Fruit fly (Drosophila melanogaster) whole organism, embryonic: ENCODE measurements around the gene CG10140.

Source experiments
- BEAF-32 ChIP-seq: fragments of 200-800 bp; sonication (Bioruptor generic); optimal IDR thresholded peaks from 3 replicates; lab custom pipeline; 2017; ENCODE audit warnings: missing biosample characterization, missing genetic modification characterization, mild to moderate bottlenecking, moderate library complexity, missing genetic modification reagents
- Bgb ChIP-seq: fragments of 200-800 bp; sonication (Bioruptor generic); IDR thresholded peaks from 2 replicates; pipeline ENCODE4 v1.3.6; 2022; ENCODE audit warnings: missing biosample characterization, missing genetic modification characterization; ENCODE audit not compliant: partially characterized antibody
- CG10366 ChIP-seq: fragments of 200-800 bp; sonication (Bioruptor generic); IDR thresholded peaks from 2 replicates; pipeline ENCODE4 v1.3.6; 2022; ENCODE audit warnings: missing biosample characterization, missing genetic modification characterization
- CG13287 ChIP-seq: fragments of 200-800 bp; sonication (Bioruptor generic); IDR thresholded peaks from 2 replicates; pipeline ENCODE4 v1.3.6; 2022; ENCODE audit warnings: missing biosample characterization, missing genetic modification characterization; ENCODE audit not compliant: partially characterized antibody
- CG14965 ChIP-seq: fragments of 200-800 bp; sonication (Bioruptor generic); optimal IDR thresholded peaks from 2 replicates; lab custom pipeline; 2016; ENCODE audit warnings: missing biosample characterization, missing genetic modification characterization, borderline replicate concordance
- CG15514 ChIP-seq: fragments of 200-800 bp; sonication (Bioruptor generic); optimal IDR thresholded peaks from 3 replicates; lab custom pipeline; 2017; ENCODE audit warnings: missing biosample characterization, missing genetic modification characterization, mild to moderate bottlenecking, moderate library complexity, missing genetic modification reagents
- CG15601 ChIP-seq: fragments of 200-800 bp; sonication (Bioruptor generic); optimal IDR thresholded peaks from 3 replicates; lab custom pipeline; 2019; ENCODE audit warnings: missing biosample characterization, mild to moderate bottlenecking, missing genetic modification characterization, moderate library complexity
- CG17186 ChIP-seq: fragments of 200-800 bp; sonication (Bioruptor generic); optimal IDR thresholded peaks from 3 replicates; lab custom pipeline; 2017; ENCODE audit warnings: missing biosample characterization, missing genetic modification reagents, missing genetic modification characterization
- CG17829 ChIP-seq: fragments of 200-800 bp; optimal IDR thresholded peaks from 2 replicates; lab custom pipeline; 2019; ENCODE audit warnings: missing biosample characterization, mild to moderate bottlenecking, missing genetic modification characterization, moderate library complexity
- CG2116 ChIP-seq: fragments of 200-800 bp; sonication (Bioruptor generic); optimal IDR thresholded peaks from 3 replicates; lab custom pipeline; 2018; ENCODE audit warnings: missing biosample characterization, mild to moderate bottlenecking, missing genetic modification characterization
- CG2712 ChIP-seq: fragments of 200-800 bp; optimal IDR thresholded peaks from 3 replicates; lab custom pipeline; 2019; ENCODE audit warnings: missing biosample characterization, mild to moderate bottlenecking, missing genetic modification characterization, moderate library complexity
- CG33213 ChIP-seq: fragments of 200-800 bp; sonication (Bioruptor generic); optimal IDR thresholded peaks from 3 replicates; lab custom pipeline; 2016; ENCODE audit warnings: missing biosample characterization, missing genetic modification characterization
- CG4404 ChIP-seq: fragments of 200-800 bp; sonication (Bioruptor generic); IDR thresholded peaks from 2 replicates; pipeline ENCODE4 v1.3.6; 2022; ENCODE audit warnings: missing biosample characterization, missing genetic modification characterization
- CG6272 ChIP-seq: fragments of 200-800 bp; sonication (Bioruptor generic); IDR thresholded peaks from 2 replicates; pipeline ENCODE4 v1.3.6; 2022; ENCODE audit warnings: missing biosample characterization, missing genetic modification characterization
- CG7928 ChIP-seq: fragments of 200-800 bp; sonication (Bioruptor generic); optimal IDR thresholded peaks from 2 replicates; lab custom pipeline; 2017; ENCODE audit warnings: missing biosample characterization, mild to moderate bottlenecking, missing genetic modification characterization
- CG8089 ChIP-seq: fragments of 200-800 bp; sonication (Bioruptor generic); optimal IDR thresholded peaks from 3 replicates; lab custom pipeline; 2016; ENCODE audit warnings: missing biosample characterization, missing genetic modification characterization
- D ChIP-seq, 2 experiments: fragments of 200-800 bp in 1 of 2; fragments of >200 bp in 1 of 2; sonication (Bioruptor generic) in 1 of 2; optimal IDR thresholded peaks; 2 replicates in 1 of 2; 3 replicates in 1 of 2; lab custom pipeline; 2017; ENCODE audit warnings: mild to moderate bottlenecking in 1 of 2, missing biosample characterization in 1 of 2, missing genetic modification characterization in 1 of 2, missing genetic modification reagents in 1 of 2
- Dip2 ChIP-seq: fragments of 200-800 bp; sonication (Bioruptor generic); IDR thresholded peaks from 2 replicates; pipeline ENCODE4 v1.3.6; 2022; ENCODE audit warnings: missing biosample characterization, missing genetic modification characterization
- Dll ChIP-seq: fragments of 200-800 bp; sonication (Bioruptor generic); IDR thresholded peaks from 4 replicates; pipeline ENCODE4 v1.3.6; 2022; ENCODE audit warnings: missing biosample characterization, missing genetic modification characterization; ENCODE audit not compliant: partially characterized antibody
- Doc3 ChIP-seq: fragments of 200-800 bp; sonication (Bioruptor generic); IDR thresholded peaks from 3 replicates; pipeline ENCODE4 v1.3.6; 2022; ENCODE audit warnings: missing biosample characterization, missing genetic modification characterization; ENCODE audit not compliant: partially characterized antibody
- Dp ChIP-seq: fragments of 200-800 bp; sonication (Bioruptor generic); optimal IDR thresholded peaks from 2 replicates; lab custom pipeline; 2018; ENCODE audit warnings: missing biosample characterization, mild to moderate bottlenecking, missing genetic modification characterization, moderate library complexity
- E2f1 ChIP-seq: fragments of 200-800 bp; sonication (Bioruptor generic); IDR thresholded peaks from 2 replicates; pipeline ENCODE4 v1.3.6; 2022; ENCODE audit warnings: missing biosample characterization, missing genetic modification characterization
- E2f2 ChIP-seq: fragments of 200-800 bp; sonication (Bioruptor generic); IDR thresholded peaks from 2 replicates; pipeline ENCODE4 v1.3.6; 2022; ENCODE audit warnings: missing biosample characterization, missing genetic modification characterization
- Ets97D ChIP-seq: fragments of 200-800 bp; sonication (Bioruptor generic); optimal IDR thresholded peaks from 3 replicates; lab custom pipeline; 2016; ENCODE audit warnings: missing biosample characterization, missing genetic modification characterization
- HLH4C ChIP-seq: fragments of 200-800 bp; sonication (Bioruptor generic); IDR thresholded peaks from 3 replicates; pipeline ENCODE4 v1.3.6; 2022; ENCODE audit warnings: missing biosample characterization, missing genetic modification characterization; ENCODE audit not compliant: partially characterized antibody
- MESR4 ChIP-seq: fragments of 200-800 bp; sonication (Bioruptor generic); optimal IDR thresholded peaks from 2 replicates; lab custom pipeline; 2018; ENCODE audit warnings: missing biosample characterization, mild to moderate bottlenecking, missing genetic modification characterization, moderate library complexity
- Nf-YA ChIP-seq: fragments of 200-800 bp; sonication (Bioruptor generic); IDR thresholded peaks from 2 replicates; pipeline ENCODE4 v1.3.6; 2022; ENCODE audit warnings: missing biosample characterization, missing genetic modification characterization
- NfI ChIP-seq: fragments of 200-800 bp; sonication (Bioruptor generic); optimal IDR thresholded peaks from 3 replicates; lab custom pipeline; 2018; ENCODE audit warnings: missing biosample characterization, mild to moderate bottlenecking, missing genetic modification characterization, moderate library complexity
- Opbp ChIP-seq: fragments of 200-800 bp; sonication (Bioruptor generic); IDR thresholded peaks from 3 replicates; pipeline ENCODE4 v1.3.6; 2022; ENCODE audit warnings: missing biosample characterization, missing genetic modification characterization; ENCODE audit not compliant: partially characterized antibody
- Ravus ChIP-seq: fragments of 200-800 bp; sonication (Bioruptor generic); IDR thresholded peaks from 2 replicates; pipeline ENCODE4 v1.3.6; 2022; ENCODE audit warnings: missing biosample characterization, missing genetic modification characterization
- Scr ChIP-seq: fragments of 200-800 bp; sonication (Bioruptor generic); IDR thresholded peaks from 2 replicates; pipeline ENCODE4 v1.3.6; 2022; ENCODE audit warnings: missing biosample characterization, missing genetic modification characterization; ENCODE audit not compliant: partially characterized antibody
- Stat92E ChIP-seq, 3 experiments: fragments of >200 bp in 2 of 3; fragments of 200-800 bp in 1 of 3; sonication (Bioruptor generic) in 1 of 3; optimal IDR thresholded peaks; 2 replicates each; lab custom pipeline; 2017 to 2019; ENCODE audit warnings: missing biosample characterization in 3 of 3, missing genetic modification characterization in 3 of 3, mild to moderate bottlenecking in 1 of 3, moderate library complexity in 1 of 3
- bbx ChIP-seq: fragments of 200-800 bp; sonication (Bioruptor generic); IDR thresholded peaks from 2 replicates; pipeline ENCODE4 v1.3.6; 2022; ENCODE audit warnings: missing biosample characterization, missing genetic modification characterization; ENCODE audit not compliant: partially characterized antibody
- chinmo ChIP-seq: fragments of 200-800 bp; sonication (Bioruptor generic); IDR thresholded peaks from 4 replicates; pipeline ENCODE4 v1.3.6; 2022; ENCODE audit warnings: missing biosample characterization, missing genetic modification characterization; ENCODE audit not compliant: partially characterized antibody
- gro ChIP-seq: fragments of 200-800 bp; sonication (Bioruptor generic); optimal IDR thresholded peaks from 2 replicates; lab custom pipeline; 2016; ENCODE audit warnings: missing biosample characterization, missing genetic modification characterization
- gsb-n ChIP-seq: fragments of 200-800 bp; sonication (Bioruptor generic); optimal IDR thresholded peaks from 3 replicates; lab custom pipeline; 2018; ENCODE audit warnings: missing biosample characterization, mild to moderate bottlenecking, missing genetic modification characterization
- ind ChIP-seq: fragments of 200-800 bp; sonication (Bioruptor generic); optimal IDR thresholded peaks from 3 replicates; lab custom pipeline; 2016; ENCODE audit warnings: missing biosample characterization, missing genetic modification characterization
- insv ChIP-seq, 2 experiments: fragments of 200-800 bp; sonication (Bioruptor generic); optimal IDR thresholded peaks; 3 replicates each; lab custom pipeline; 2016 to 2018; ENCODE audit warnings: missing biosample characterization in 2 of 2, missing genetic modification characterization in 2 of 2
- jumu ChIP-seq: fragments of 200-800 bp; sonication (Bioruptor generic); optimal IDR thresholded peaks from 3 replicates; lab custom pipeline; 2016; ENCODE audit warnings: missing biosample characterization, missing genetic modification characterization
- nmo ChIP-seq: fragments of 200-800 bp; sonication (Bioruptor generic); optimal IDR thresholded peaks from 2 replicates; lab custom pipeline; 2018; ENCODE audit warnings: missing biosample characterization, mild to moderate bottlenecking, missing genetic modification characterization, moderate library complexity
- sens ChIP-seq: fragments of 200-800 bp; sonication (Bioruptor generic); peaks from one replicate; lab custom pipeline; 2016; ENCODE audit warnings: missing biosample characterization, missing genetic modification characterization
- slp2 ChIP-seq: fragments of 200-800 bp; sonication (Bioruptor generic); optimal IDR thresholded peaks from 2 replicates; lab custom pipeline; 2016; ENCODE audit warnings: missing biosample characterization, missing genetic modification characterization
- ssp ChIP-seq: fragments of 200-800 bp; sonication (Bioruptor generic); IDR thresholded peaks from 2 replicates; pipeline ENCODE4 v1.3.6; 2022; ENCODE audit warnings: missing biosample characterization, missing genetic modification characterization
- stwl ChIP-seq: fragments of 200-800 bp; sonication (Bioruptor generic); optimal IDR thresholded peaks from 3 replicates; lab custom pipeline; 2018; ENCODE audit warnings: missing biosample characterization, mild to moderate bottlenecking, missing genetic modification characterization, moderate library complexity
- tna ChIP-seq: fragments of 200-800 bp; sonication (Bioruptor generic); IDR thresholded peaks from 2 replicates; pipeline ENCODE4 v1.3.6; 2022; ENCODE audit warnings: missing biosample characterization, missing genetic modification characterization; ENCODE audit not compliant: partially characterized antibody
- vnd ChIP-seq: fragments of 200-800 bp; sonication (Bioruptor generic); IDR thresholded peaks from 3 replicates; pipeline ENCODE4 v1.3.6; 2022; ENCODE audit warnings: missing biosample characterization, missing genetic modification characterization; ENCODE audit not compliant: partially characterized antibody
- yki ChIP-seq: fragments of >200 bp; optimal IDR thresholded peaks from 3 replicates; lab custom pipeline; 2018
- zen ChIP-seq: fragments of 200-800 bp; sonication (Bioruptor generic); optimal IDR thresholded peaks from 3 replicates; lab custom pipeline; 2018; ENCODE audit warnings: missing biosample characterization, mild to moderate bottlenecking, missing genetic modification characterization, moderate library complexity

Gene CG10140

DNA sequence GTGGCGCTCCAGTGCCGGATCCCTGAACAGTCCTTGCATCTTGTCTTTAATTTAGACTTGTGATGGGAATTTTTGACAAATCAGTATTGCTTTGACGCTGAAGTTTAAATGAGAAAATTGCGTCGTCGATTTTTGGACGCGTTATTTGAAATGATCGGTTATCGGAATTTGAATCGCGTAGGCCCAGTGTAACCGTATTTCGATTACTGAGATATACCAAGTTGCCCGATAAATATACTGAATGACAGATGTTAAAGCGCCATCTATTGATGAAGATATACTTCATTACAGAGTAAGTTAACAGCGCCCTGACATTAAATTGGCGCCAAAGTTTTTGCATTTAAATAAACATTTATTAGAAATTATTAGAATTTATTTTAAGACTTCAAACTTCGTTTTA is 50.4 kb downstream of the CG10140 start, which contains the start of gene Poc1 (continued):
- TF ChIP-seq stwl (tag; lab: Kevin White, UChicago) = peak; percentile 85
- TF ChIP-seq D (optimal IDR thresholded peaks at IDR 0.05; lab: Kevin White, UChicago) = no peak
- TF ChIP-seq D (GFP tag; optimal IDR thresholded peaks at IDR 0.05; lab: Kevin White, UChicago) = no peak
- TF ChIP-seq insv (GFP tag; optimal IDR thresholded peaks at IDR 0.05; lab: Kevin White, UChicago) = peak in 1 of 2 experiments; percentile 41
- no peak for TF ChIP-seq yki
- peak; percentile 32 for TF ChIP-seq BEAF-32 (GFP tag; lab: Kevin White, UChicago)
- 0 out of 2 replicates have a peak, but pooled peaks have one; percentile 51 for TF ChIP-seq Bgb (GFP tag; lab: Robert Waterston, UW)
- no peak for TF ChIP-seq CG4404 (GFP tag; lab: Robert Waterston, UW)
- TF ChIP-seq Stat92E (GFP tag; optimal IDR thresholded peaks at IDR 0.05; lab: Kevin White, UChicago) = peak in 1 of 3 experiments; percentile 58
- TF ChIP-seq CG13287 (GFP tag; lab: Robert Waterston, UW) = peak; percentile 72
- TF ChIP-seq ind (GFP tag; lab: Kevin White, UChicago) = no peak
- peak; percentile 22 for TF ChIP-seq MESR4 (GFP tag; lab: Kevin White, UChicago)
- TF ChIP-seq Doc3 (GFP tag; lab: Robert Waterston, UW) = peak; percentile 35; the same call in 1 of the 3 replicates
- TF ChIP-seq bbx (GFP tag; lab: Robert Waterston, UW) = peak; percentile 44; the same call in 1 of the 2 replicates
- TF ChIP-seq CG17186 = peak; percentile 39
- TF ChIP-seq CG14965 (GFP tag; lab: Kevin White, UChicago) = no peak
- TF ChIP-seq CG8089 (GFP tag; lab: Kevin White, UChicago) = no peak
- no peak for TF ChIP-seq E2f1
- TF ChIP-seq CG2712 (tag; lab: Kevin White, UChicago) = peak; percentile 41
- peak; percentile 47; the same call in 2 of the 4 replicates for TF ChIP-seq Dll
- TF ChIP-seq CG10366 (GFP tag; lab: Robert Waterston, UW) = no peak
- peak; percentile 25 for TF ChIP-seq CG33213 (GFP tag; lab: Kevin White, UChicago)
- TF ChIP-seq CG17829 = peak; percentile 53
- TF ChIP-seq HLH4C (GFP tag; lab: Robert Waterston, UW) = peak; percentile 71
- no peak for TF ChIP-seq Ravus (GFP tag; lab: Robert Waterston, UW)
- TF ChIP-seq gro = no peak
- TF ChIP-seq Dip2 = peak; percentile 91
- peak; percentile 39 for TF ChIP-seq gsb-n (tag; lab: Kevin White, UChicago)
- TF ChIP-seq sens (GFP tag; lab: Kevin White, UChicago) = no peak
- TF ChIP-seq CG7928 (GFP tag; lab: Kevin White, UChicago) = no peak
- peak; percentile 21 for TF ChIP-seq CG15601 (tag; lab: Kevin White, UChicago)
- TF ChIP-seq slp2 = no peak
- peak; percentile 17 for TF ChIP-seq zen (tag; lab: Kevin White, UChicago)
- no peak for TF ChIP-seq NfI
- TF ChIP-seq jumu (GFP tag; lab: Kevin White, UChicago) = no peak
- TF ChIP-seq E2f2 (GFP tag; lab: Robert Waterston, UW) = peak; percentile 98
- peak; percentile 52 for TF ChIP-seq CG2116 (GFP tag; lab: Kevin White, UChicago)
- TF ChIP-seq tna (GFP tag; lab: Robert Waterston, UW) = peak; percentile 33; the same call in 1 of the 2 replicates
- no peak for TF ChIP-seq chinmo (GFP tag; lab: Robert Waterston, UW)
- TF ChIP-seq CG15514 (GFP tag; lab: Kevin White, UChicago) = peak; percentile 28
- TF ChIP-seq Nf-YA = no peak
- peak; percentile 44; the same call in 1 of the 3 replicates for TF ChIP-seq Opbp (GFP tag; lab: Robert Waterston, UW)
- TF ChIP-seq nmo (GFP tag; lab: Kevin White, UChicago) = peak; percentile 41
- peak; percentile 38 for TF ChIP-seq Ets97D (GFP tag; lab: Kevin White, UChicago)
- TF ChIP-seq Scr = peak; percentile 32; the same call in 1 of the 2 replicates
- no peak for TF ChIP-seq CG6272
- no peak for TF ChIP-seq ssp (GFP tag; lab: Robert Waterston, UW)
- peak; percentile 96 for TF ChIP-seq Dp (GFP tag; lab: Kevin White, UChicago)
- 0 out of 3 replicates have a peak, but pooled peaks have one; percentile 15 for TF ChIP-seq vnd (GFP tag; lab: Robert Waterston, UW)
